Worm (Caenorhabditis elegans) whole organism, L4/young adult: ENCODE data around the gene phf-5.

Experiments
- W03F9.2 ChIP-seq: fragments of 150-350 bp; optimal IDR thresholded peaks from 2 replicates; lab custom pipeline; 2014; ENCODE audit warnings: missing biosample characterization, missing genetic modification characterization
- dao-5 ChIP-seq: sonication (generic microtip); optimal IDR thresholded peaks from 2 replicates; lab custom pipeline; 2016; ENCODE audit warnings: missing genotype, missing genetic modification characterization, moderate library complexity, missing compliant biosample characterization
- him-1 ChIP-seq: sonication (generic microtip); optimal IDR thresholded peaks from 2 replicates; lab custom pipeline; 2016; ENCODE audit warnings: missing genotype, missing genetic modification reagents, missing genetic modification characterization, missing compliant biosample characterization

- TF ChIP-seq dao-5 (tag; lab: Kevin White, UChicago) = no peak
- TF ChIP-seq W03F9.2 (tag; lab: Kevin White, UChicago) = no peak
- no peak for TF ChIP-seq him-1 (tag; lab: Kevin White, UChicago)
Measured at ce11 chrIII:2328612-2329011, 14.8 kb upstream of the phf-5 start.
